Worm (Caenorhabditis elegans) whole organism, L4/young adult: ENCODE data around the gene F28A10.5.

Source experiments
- W03F9.2 ChIP-seq: fragments of 150-350 bp; optimal IDR thresholded peaks from 2 replicates; lab custom pipeline; 2014; ENCODE audit warnings: missing biosample characterization, missing genetic modification characterization
- dao-5 ChIP-seq: sonication (generic microtip); optimal IDR thresholded peaks from 2 replicates; lab custom pipeline; 2016; ENCODE audit warnings: missing genotype, missing genetic modification characterization, moderate library complexity, missing compliant biosample characterization
- him-1 ChIP-seq: sonication (generic microtip); optimal IDR thresholded peaks from 2 replicates; lab custom pipeline; 2016; ENCODE audit warnings: missing genotype, missing genetic modification reagents, missing genetic modification characterization, missing compliant biosample characterization

DNA sequence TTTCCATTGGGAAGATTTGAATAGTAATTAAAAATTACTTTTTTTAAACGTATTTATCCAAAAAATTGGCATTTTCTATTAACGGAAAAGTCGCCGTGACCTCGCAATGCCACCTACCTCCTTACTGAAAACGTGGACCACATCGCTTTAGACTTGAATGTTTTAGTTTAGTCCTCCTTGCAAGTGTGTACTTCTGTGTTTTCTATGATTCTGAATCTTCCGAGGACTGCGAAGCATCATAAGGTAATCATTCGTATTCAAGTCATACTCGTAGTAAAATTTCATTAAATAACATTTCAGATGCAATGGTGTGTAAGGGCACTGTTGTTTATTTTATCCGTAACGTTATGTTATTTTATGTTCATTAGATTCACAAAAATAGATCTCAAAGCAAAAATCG lies 42.0 kb downstream of the F28A10.5 start, which contains the start of gene F46F5.11:
- TF ChIP-seq him-1 = no peak
- no peak for TF ChIP-seq W03F9.2
- no peak for TF ChIP-seq dao-5
